Worm (Caenorhabditis elegans): Measurements from ENCODE around the gene vglu-2.

- TF ChIP-seq spr-1 (tag; optimal IDR thresholded peaks at IDR 0.05) (no peak), ztf-7 (tag; optimal IDR thresholded peaks at IDR 0.05) (no peak), nhr-28 (tag; optimal IDR thresholded peaks at IDR 0.05) (no peak), ztf-11 (tag; optimal IDR thresholded peaks at IDR 0.05) (no peak), ZK337.2 (GFP tag; IDR thresholded peaks at IDR 0.05) (no peak), skn-1 (tag; optimal IDR thresholded peaks at IDR 0.05) (no peak), ctbp-1 (GFP tag; IDR thresholded peaks at IDR 0.05) (no peak), zag-1 (tag; optimal IDR thresholded peaks at IDR 0.05) (no peak), ceh-82 (tag; optimal IDR thresholded peaks at IDR 0.05) (no peak), snpc-4 (tag; optimal IDR thresholded peaks at IDR 0.05) (no peak), madf-9 (GFP tag; conservative IDR thresholded peaks at IDR 0.05) (no peak), aly-2 (tag; optimal IDR thresholded peaks at IDR 0.05) (no peak)
Measured at ce11 chrIII:10294837-10295236, at the start of gene vglu-2.

All from whole organism, L4 larva.